Worm (Caenorhabditis elegans): ENCODE measurements around the gene C02B8.6.

The C02B8.6 gene

ce11 chrX:8155969-8156368 is 19.8 kb upstream of the C02B8.6 start:
- TF ChIP-seq mcd-1 (GFP tag; IDR thresholded peaks at IDR 0.05) (no peak; the same call in 1 of the 2 replicates), ama-1 (optimal IDR thresholded peaks at IDR 0.05) (no peak), ama-1 (GFP tag; optimal IDR thresholded peaks at IDR 0.05) (peak in 1 of 2 experiments; percentile 56), repo-1 (tag; optimal IDR thresholded peaks at IDR 0.05) (peak; percentile 6), hmg-1.2 (GFP tag; IDR thresholded peaks at IDR 0.05) (peak; percentile 69), lin-26 (GFP tag; IDR thresholded peaks at IDR 0.05) (peak; percentile 81), ekl-4 (GFP tag; IDR thresholded peaks at IDR 0.05) (peak; percentile 67; the same call in 1 of the 2 replicates), pbrm-1 (GFP tag; IDR thresholded peaks at IDR 0.05) (peak; percentile 7; the same call in 1 of the 2 replicates), ztf-28 (GFP tag; IDR thresholded peaks at IDR 0.05) (0 out of 2 replicates have a peak, but pooled peaks have one; percentile 66), madf-3 (GFP tag; IDR thresholded peaks at IDR 0.05) (0 out of 2 replicates have a peak, but pooled peaks have one; percentile 39), F33H1.4 (GFP tag; IDR thresholded peaks at IDR 0.05) (no peak), somi-1 (GFP tag; optimal IDR thresholded peaks at IDR 0.05) (no peak), rec-8 (tag; optimal IDR thresholded peaks at IDR 0.05) (no peak), let-526 (GFP tag; IDR thresholded peaks at IDR 0.05) (peak; percentile 60; the same call in 1 of the 2 replicates), nfya-2 (GFP tag; IDR thresholded peaks at IDR 0.05) (no peak), ceh-27 (GFP tag; optimal IDR thresholded peaks at IDR 0.05) (peak; percentile 11), egrh-3 (GFP tag; IDR thresholded peaks at IDR 0.05) (peak; percentile 28; the same call in 1 of the 2 replicates), madf-6 (GFP tag; IDR thresholded peaks at IDR 0.05) (no peak), nfyb-1 (GFP tag; IDR thresholded peaks at IDR 0.05) (peak; percentile 65), F57C9.4 (tag; optimal IDR thresholded peaks at IDR 0.05) (no peak), zfh-2 (GFP tag; conservative IDR thresholded peaks at IDR 0.05) (peak; percentile 36; the same call in 1 of the 2 replicates), tbp1 (GFP tag; optimal IDR thresholded peaks at IDR 0.05) (peak; percentile 88), pha-4 (tag; optimal IDR thresholded peaks at IDR 0.05) (no peak), ceh-40 (GFP tag; IDR thresholded peaks at IDR 0.05) (peak; percentile 66; the same call in 1 of the 2 replicates), hmg-20 (GFP tag; IDR thresholded peaks at IDR 0.05) (0 out of 2 replicates have a peak, but pooled peaks have one; percentile 44), lin-35 (GFP tag; optimal IDR thresholded peaks at IDR 0.05) (peak in 1 of 3 experiments; percentile 35), hlh-12 (tag; optimal IDR thresholded peaks at IDR 0.05) (no peak), C06A6.2 (GFP tag; conservative IDR thresholded peaks at IDR 0.05) (no peak), snpc-3.4 (tag; optimal IDR thresholded peaks at IDR 0.05) (peak; percentile 31), madf-10 (tag; optimal IDR thresholded peaks at IDR 0.05) (no peak), ceh-100 (GFP tag; IDR thresholded peaks at IDR 0.05) (no peak), rpc-1 (optimal IDR thresholded peaks at IDR 0.05) (peak; percentile 21), rpc-1 (tag; optimal IDR thresholded peaks at IDR 0.05) (peak; percentile 31), Y56A3A.18 (GFP tag; IDR thresholded peaks at IDR 0.05) (no peak), K12H6.12 (tag; optimal IDR thresholded peaks at IDR 0.05) (peak; percentile 32), F57A8.1 (GFP tag; optimal IDR thresholded peaks at IDR 0.05) (no peak), cebp-2 (GFP tag; IDR thresholded peaks at IDR 0.05) (0 out of 2 replicates have a peak, but pooled peaks have one; percentile 63), tbx-9 (tag; optimal IDR thresholded peaks at IDR 0.05; ENCODE audit: borderline replicate concordance) (no peak)

DNA sequence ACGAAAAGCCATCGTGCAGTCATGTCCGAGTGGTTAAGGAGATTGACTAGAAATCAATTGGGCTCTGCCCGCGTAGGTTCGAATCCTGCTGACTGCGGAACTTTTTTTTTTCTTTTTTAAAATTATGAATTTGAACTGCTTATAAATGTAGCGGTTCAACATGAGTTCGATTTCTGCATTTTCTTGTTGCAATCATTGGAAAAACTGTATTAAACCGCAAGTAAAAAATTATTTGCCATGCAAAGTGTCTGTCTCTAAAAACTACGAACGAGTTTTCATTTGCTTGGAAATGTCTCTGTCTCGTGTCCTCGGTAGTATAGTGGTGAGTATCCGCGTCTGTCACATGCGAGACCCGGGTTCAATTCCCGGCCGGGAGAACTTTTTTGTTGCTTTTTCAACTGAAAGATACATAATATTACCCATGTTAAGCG is 19.3 kb upstream of the C02B8.6 start:
- peak; percentile 6 for TF ChIP-seq lin-54 (GFP tag; optimal IDR thresholded peaks at IDR 0.05)
- peak; percentile 80 for TF ChIP-seq B0261.1 (tag; optimal IDR thresholded peaks at IDR 0.05)
- TF ChIP-seq hmg-20 (GFP tag; IDR thresholded peaks at IDR 0.05) = peak; percentile 56; the same call in 1 of the 2 replicates
- TF ChIP-seq ztf-25 (GFP tag; IDR thresholded peaks at IDR 0.05) = peak; percentile 52; the same call in 1 of the 2 replicates
- TF ChIP-seq ceh-100 (GFP tag; IDR thresholded peaks at IDR 0.05) = 0 out of 2 replicates have a peak, but pooled peaks have one; percentile 18
- TF ChIP-seq K11D2.4 (GFP tag; IDR thresholded peaks at IDR 0.05) = 0 out of 2 replicates have a peak, but pooled peaks have one; percentile 13
- TF ChIP-seq Y56A3A.18 (GFP tag; IDR thresholded peaks at IDR 0.05) = 0 out of 2 replicates have a peak, but pooled peaks have one; percentile 74
- peak; percentile 63 for TF ChIP-seq die-1 (tag; optimal IDR thresholded peaks at IDR 0.05)
- TF ChIP-seq nhr-90 (tag; optimal IDR thresholded peaks at IDR 0.05) = peak; percentile 5
- 0 out of 2 replicates have a peak, but pooled peaks have one; percentile 18 for TF ChIP-seq nfyb-1 (GFP tag; IDR thresholded peaks at IDR 0.05)
- TF ChIP-seq tbp1 (GFP tag; optimal IDR thresholded peaks at IDR 0.05) = peak; percentile 84
- peak; percentile 15; the same call in 1 of the 2 replicates for TF ChIP-seq madf-6 (GFP tag; IDR thresholded peaks at IDR 0.05)
- TF ChIP-seq ZK185.1 (tag; optimal IDR thresholded peaks at IDR 0.05; ENCODE audit: poor library complexity, severe bottlenecking) = peak; percentile 53
- peak; percentile 67 for TF ChIP-seq lin-26 (GFP tag; IDR thresholded peaks at IDR 0.05)
- TF ChIP-seq Y53G8AR.9 (GFP tag; conservative IDR thresholded peaks at IDR 0.05) = peak; percentile 66; the same call in 1 of the 2 replicates
- peak; percentile 3 for TF ChIP-seq mxl-1 (tag; optimal IDR thresholded peaks at IDR 0.05)
- TF ChIP-seq ztf-18 (tag; optimal IDR thresholded peaks at IDR 0.05) = peak; percentile 24
- TF ChIP-seq rpc-1 (optimal IDR thresholded peaks at IDR 0.05) = peak; percentile 51
- peak; percentile 84 for TF ChIP-seq rpc-1 (tag; optimal IDR thresholded peaks at IDR 0.05)
